Worm (Caenorhabditis elegans) whole organism, L1 larva: Measurements from ENCODE around the gene oac-40.

Source experiments
- C04F5.9 ChIP-seq: sonication (generic microtip); optimal IDR thresholded peaks from 2 replicates; lab custom pipeline; 2016; ENCODE audit warnings: missing genetic modification characterization, missing compliant biosample characterization
- C16A3.4 ChIP-seq: fragments of 150-350 bp; optimal IDR thresholded peaks from 2 replicates; lab custom pipeline; 2014; ENCODE audit warnings: missing biosample characterization, missing genetic modification characterization
- aha-1 ChIP-seq: fragments of 150-350 bp; optimal IDR thresholded peaks from 2 replicates; lab custom pipeline; 2014; ENCODE audit warnings: missing biosample characterization, missing genetic modification characterization
- alr-1 ChIP-seq: fragments of 200-800 bp; sonication (Bioruptor generic); optimal IDR thresholded peaks from 2 replicates; lab custom pipeline; 2018; ENCODE audit warnings: borderline replicate concordance, mild to moderate bottlenecking, missing genetic modification characterization, missing compliant biosample characterization
- ama-1 ChIP-seq: fragments of 150-350 bp; optimal IDR thresholded peaks from 2 replicates; lab custom pipeline; 2014
- ceh-8 ChIP-seq: fragments of 200-800 bp; sonication (Bioruptor generic); optimal IDR thresholded peaks from 2 replicates; lab custom pipeline; 2018; ENCODE audit warnings: mild to moderate bottlenecking, missing genetic modification characterization, moderate library complexity, missing compliant biosample characterization
- ceh-82 ChIP-seq, 3 experiments: fragments of 150-350 bp in 1 of 3; sonication (generic microtip) in 2 of 3; optimal IDR thresholded peaks; 2 replicates each; lab custom pipeline; 2014 to 2017; ENCODE audit warnings: missing biosample characterization in 3 of 3, missing genetic modification characterization in 3 of 3
- ces-1 ChIP-seq: fragments of 150-350 bp; optimal IDR thresholded peaks from 2 replicates; lab custom pipeline; 2014; ENCODE audit warnings: missing biosample characterization, missing genetic modification reagents, missing genetic modification characterization
- dsc-1 ChIP-seq: sonication (generic microtip); optimal IDR thresholded peaks from 2 replicates; lab custom pipeline; 2016; ENCODE audit warnings: mild to moderate bottlenecking, missing genetic modification characterization, missing compliant biosample characterization
- efl-3 ChIP-seq: fragments of 200-800 bp; sonication (Bioruptor generic); optimal IDR thresholded peaks from 2 replicates; lab custom pipeline; 2018; ENCODE audit warnings: mild to moderate bottlenecking, missing genetic modification characterization, missing compliant biosample characterization
- ets-5 ChIP-seq: fragments of 200-800 bp; sonication (Bioruptor generic); IDR thresholded peaks from 2 replicates; pipeline ENCODE4 v1.3.6; 2022; ENCODE audit warnings: missing genetic modification characterization, missing compliant biosample characterization
- fkh-8 ChIP-seq: sonication (generic microtip); optimal IDR thresholded peaks from 2 replicates; lab custom pipeline; 2016; ENCODE audit warnings: mild to moderate bottlenecking, missing genetic modification characterization, missing compliant biosample characterization
- fos-1 ChIP-seq: fragments of 150-350 bp; optimal IDR thresholded peaks from 2 replicates; lab custom pipeline; 2014; ENCODE audit warnings: missing biosample characterization, missing genetic modification characterization
- hlh-17 ChIP-seq: fragments of 200-800 bp; sonication (Bioruptor generic); optimal IDR thresholded peaks from 2 replicates; lab custom pipeline; 2018; ENCODE audit warnings: missing genetic modification characterization, mild to moderate bottlenecking, missing compliant biosample characterization, moderate library complexity, borderline replicate concordance
- hlh-4 ChIP-seq: sonication (generic microtip); optimal IDR thresholded peaks from 2 replicates; lab custom pipeline; 2016; ENCODE audit warnings: mild to moderate bottlenecking, missing genetic modification characterization, missing compliant biosample characterization
- hpl-2 ChIP-seq: fragments of 150-350 bp; optimal IDR thresholded peaks from 2 replicates; lab custom pipeline; 2014; ENCODE audit warnings: missing biosample characterization, missing genetic modification reagents, missing genetic modification characterization
- irx-1 ChIP-seq: sonication (generic microtip); optimal IDR thresholded peaks from 2 replicates; lab custom pipeline; 2016; ENCODE audit warnings: missing genetic modification characterization, missing compliant biosample characterization
- isw-1 ChIP-seq: fragments of 200-800 bp; sonication (Bioruptor generic); IDR thresholded peaks from 2 replicates; pipeline ENCODE4 v1.3.6; 2022; ENCODE audit warnings: missing genetic modification characterization, missing compliant biosample characterization
- jun-1 ChIP-seq: fragments of 150-350 bp; optimal IDR thresholded peaks from 2 replicates; lab custom pipeline; 2014; ENCODE audit warnings: missing biosample characterization, missing genetic modification reagents, missing genetic modification characterization
- lin-13 ChIP-seq: fragments of 150-350 bp; optimal IDR thresholded peaks from 2 replicates; lab custom pipeline; 2014; ENCODE audit warnings: missing biosample characterization, missing genetic modification reagents, missing genetic modification characterization
- lin-14 ChIP-seq: fragments of 200-800 bp; sonication (Bioruptor generic); optimal IDR thresholded peaks from 2 replicates; lab custom pipeline; 2018; ENCODE audit warnings: mild to moderate bottlenecking, missing genetic modification characterization, moderate library complexity, missing compliant biosample characterization
- lir-3 ChIP-seq: sonication (generic microtip); optimal IDR thresholded peaks from 2 replicates; lab custom pipeline; 2016; ENCODE audit warnings: mild to moderate bottlenecking, missing genetic modification characterization, moderate library complexity, missing compliant biosample characterization; ENCODE audit not compliant: poor library complexity
- nhr-11 ChIP-seq: fragments of 150-350 bp; optimal IDR thresholded peaks from 2 replicates; lab custom pipeline; 2014; ENCODE audit warnings: missing biosample characterization, missing genetic modification characterization
- nhr-12 ChIP-seq: sonication (generic microtip); optimal IDR thresholded peaks from 2 replicates; lab custom pipeline; 2017; ENCODE audit warnings: missing biosample characterization, missing genetic modification characterization
- nhr-19 ChIP-seq: fragments of 200-800 bp; sonication (Bioruptor generic); conservative IDR thresholded peaks from 2 replicates; pipeline ENCODE4 v1.3.6; 2022; ENCODE audit warnings: missing genetic modification characterization, missing compliant biosample characterization
- nhr-237 ChIP-seq: fragments of 150-350 bp; optimal IDR thresholded peaks from 2 replicates; lab custom pipeline; 2014; ENCODE audit warnings: missing biosample characterization, missing genetic modification characterization
- nhr-47 ChIP-seq: sonication (generic microtip); optimal IDR thresholded peaks from 2 replicates; lab custom pipeline; 2016; ENCODE audit warnings: mild to moderate bottlenecking, missing genetic modification characterization, moderate library complexity, missing compliant biosample characterization
- nhr-71 ChIP-seq: sonication (generic microtip); optimal IDR thresholded peaks from 2 replicates; lab custom pipeline; 2016; ENCODE audit warnings: mild to moderate bottlenecking, missing genetic modification characterization, moderate library complexity, missing compliant biosample characterization
- nhr-84 ChIP-seq: sonication (generic microtip); optimal IDR thresholded peaks from 2 replicates; lab custom pipeline; 2017; ENCODE audit warnings: missing biosample characterization, missing genetic modification characterization
- nhr-85 ChIP-seq: sonication (generic microtip); peaks from one replicate; lab custom pipeline; 2016; ENCODE audit warnings: missing genetic modification characterization, inconsistent platforms, missing compliant biosample characterization
- nhr-90 ChIP-seq: sonication (generic microtip); optimal IDR thresholded peaks from 2 replicates; lab custom pipeline; 2016; ENCODE audit warnings: mild to moderate bottlenecking, missing genetic modification characterization, missing compliant biosample characterization; ENCODE audit not compliant: poor library complexity
- pag-3 ChIP-seq: sonication (generic microtip); optimal IDR thresholded peaks from 2 replicates; lab custom pipeline; 2017; ENCODE audit warnings: missing genetic modification characterization, mild to moderate bottlenecking, missing compliant biosample characterization, antibody characterized with exemption, borderline replicate concordance; ENCODE audit not compliant: insufficient read depth
- pax-3 ChIP-seq: fragments of 200-800 bp; sonication (Bioruptor generic); optimal IDR thresholded peaks from 2 replicates; lab custom pipeline; 2018; ENCODE audit warnings: mild to moderate bottlenecking, missing genetic modification characterization, moderate library complexity, missing compliant biosample characterization
- pqm-1 ChIP-seq: sonication (generic microtip); optimal IDR thresholded peaks from 3 replicates; lab custom pipeline; 2017; ENCODE audit warnings: missing biosample characterization, missing genetic modification characterization
- skn-1 ChIP-seq: fragments of 150-350 bp; optimal IDR thresholded peaks from 2 replicates; lab custom pipeline; 2014; ENCODE audit warnings: missing biosample characterization, missing genetic modification characterization
- sox-4 ChIP-seq: sonication (generic microtip); optimal IDR thresholded peaks from 2 replicates; lab custom pipeline; 2016; ENCODE audit warnings: missing genetic modification characterization, missing compliant biosample characterization
- sptf-1 ChIP-seq: fragments of 150-350 bp; optimal IDR thresholded peaks from 2 replicates; lab custom pipeline; 2014; ENCODE audit warnings: missing biosample characterization, missing genetic modification characterization
- sup-37 ChIP-seq: fragments of 200-800 bp; sonication (Bioruptor generic); optimal IDR thresholded peaks from 2 replicates; lab custom pipeline; 2018; ENCODE audit warnings: mild to moderate bottlenecking, missing genetic modification characterization, missing compliant biosample characterization
- unc-86 ChIP-seq: sonication (generic microtip); optimal IDR thresholded peaks from 2 replicates; lab custom pipeline; 2016; ENCODE audit warnings: missing genetic modification characterization, missing compliant biosample characterization
- xbp-1 ChIP-seq: sonication (generic microtip); optimal IDR thresholded peaks from 2 replicates; lab custom pipeline; 2016; ENCODE audit warnings: missing genetic modification characterization, missing compliant biosample characterization
- ztf-4 ChIP-seq: fragments of 150-350 bp; optimal IDR thresholded peaks from 2 replicates; lab custom pipeline; 2014; ENCODE audit warnings: missing biosample characterization, missing genetic modification characterization

Gene oac-40

ce11 chrV:9047555-9048049 is 31.0 kb downstream of the oac-40 start, which contains the start of gene C25E10.17:
Gene C25E10.17, minus strand, starts transcription at chrV:9047605.
- TF ChIP-seq C16A3.4 (tag; lab: Kevin White, UChicago) (no peak), nhr-237 (no peak), skn-1 (tag; lab: Kevin White, UChicago) (no peak), nhr-85 (tag; lab: Kevin White, UChicago) (no peak), nhr-12 (tag; lab: Kevin White, UChicago) (no peak), sptf-1 (tag; lab: Kevin White, UChicago) (no peak), hlh-17 (no peak), nhr-71 (peak; percentile 42), sup-37 (GFP tag; lab: Kevin White, UChicago) (no peak), ceh-8 (GFP tag; lab: Kevin White, UChicago) (no peak), fkh-8 (tag; lab: Kevin White, UChicago) (peak; percentile 89), sox-4 (tag; lab: Kevin White, UChicago) (peak; percentile 58), irx-1 (tag; lab: Kevin White, UChicago) (no peak), fos-1 (tag; lab: Kevin White, UChicago) (no peak), lir-3 (tag; lab: Kevin White, UChicago) (no peak), ceh-82 (tag; optimal IDR thresholded peaks at IDR 0.05; lab: Kevin White, UChicago) (no peak), ets-5 (GFP tag; lab: Robert Waterston, UW) (no peak), lin-13 (no peak), unc-86 (tag; lab: Kevin White, UChicago) (no peak), jun-1 (no peak), efl-3 (GFP tag; lab: Kevin White, UChicago) (no peak), nhr-47 (tag; lab: Kevin White, UChicago) (peak; percentile 43), isw-1 (GFP tag; lab: Robert Waterston, UW) (no peak), C04F5.9 (tag; lab: Kevin White, UChicago) (no peak), nhr-19 (GFP tag; lab: Robert Waterston, UW) (no peak), nhr-11 (tag; lab: Kevin White, UChicago) (peak; percentile 37), nhr-84 (tag; lab: Kevin White, UChicago) (no peak), dsc-1 (tag; lab: Kevin White, UChicago) (peak; percentile 67), pax-3 (peak; percentile 44), lin-14 (peak; percentile 13), nhr-90 (no peak), pag-3 (tag; lab: Kevin White, UChicago) (no peak), hpl-2 (GFP tag; lab: Kevin White, UChicago) (no peak), ces-1 (GFP tag; lab: Kevin White, UChicago) (no peak)

ce11 chrV:9049271-9049670 is 32.7 kb downstream of the oac-40 start:
- TF ChIP-seq nhr-71 (peak; percentile 32), hlh-4 (peak; percentile 97), ztf-4 (tag; lab: Kevin White, UChicago) (no peak), isw-1 (GFP tag; lab: Robert Waterston, UW) (no peak), xbp-1 (tag; lab: Kevin White, UChicago) (no peak), aha-1 (tag; lab: Kevin White, UChicago) (no peak), pqm-1 (tag; lab: Kevin White, UChicago) (no peak), fkh-8 (tag; lab: Kevin White, UChicago) (no peak), nhr-47 (tag; lab: Kevin White, UChicago) (peak; percentile 31), unc-86 (tag; lab: Kevin White, UChicago) (no peak), alr-1 (no peak), ama-1 (no peak), hlh-17 (no peak), pax-3 (no peak)
